Fruit fly (Drosophila melanogaster) S2 (cell line): ENCODE data around the gene sad.

Experiments
- CG8478 ChIP-seq: fragments of >200 bp; optimal IDR thresholded peaks from 2 replicates; lab custom pipeline; 2018
- CTCF ChIP-seq, 2 experiments: fragments of >200 bp; optimal IDR thresholded peaks; 2 replicates each; lab custom pipeline; 2018

DNA sequence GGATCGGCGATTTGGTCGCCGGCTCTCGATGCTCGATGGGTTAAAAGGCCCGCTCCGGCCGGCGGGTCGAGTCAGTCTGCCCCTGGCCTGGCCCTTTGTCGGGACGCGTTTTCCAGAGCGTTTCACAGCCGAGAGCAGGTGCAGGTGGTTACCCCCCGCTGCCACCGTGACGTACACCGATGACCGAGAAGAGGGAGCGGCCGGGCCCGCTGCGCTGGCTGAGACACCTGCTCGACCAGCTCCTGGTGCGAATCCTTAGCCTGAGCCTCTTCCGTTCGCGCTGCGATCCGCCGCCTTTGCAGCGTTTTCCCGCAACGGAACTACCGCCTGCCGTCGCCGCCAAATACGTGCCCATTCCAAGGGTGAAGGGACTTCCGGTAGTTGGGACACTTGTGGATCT, at the start of gene sad:
- no peak for TF ChIP-seq CG8478 (lab: Kevin White, UChicago)
- no peak for TF ChIP-seq CTCF (optimal IDR thresholded peaks at IDR 0.05; lab: Kevin White, UChicago)
